Fruit fly (Drosophila melanogaster) whole organism, prepupa: ENCODE results near the gene Sdic3.
"Not testable (repeated sequence)": the region's sequence is repeated elsewhere in the genome, so short reads cannot be mapped to it uniquely, and the experiment has no call there.

Experiments used
- Blimp-1 ChIP-seq: fragments of 200-800 bp; sonication (Bioruptor generic); optimal IDR thresholded peaks from 3 replicates; lab custom pipeline; 2017; ENCODE audit warnings: missing biosample characterization, missing genetic modification characterization, mild to moderate bottlenecking, moderate library complexity, missing genetic modification reagents
- CG10631 ChIP-seq: fragments of 200-800 bp; sonication (Bioruptor generic); optimal IDR thresholded peaks from 2 replicates; lab custom pipeline; 2016; ENCODE audit warnings: missing biosample characterization, missing genetic modification characterization
- CG11762 ChIP-seq: fragments of 200-800 bp; sonication (Bioruptor generic); optimal IDR thresholded peaks from 3 replicates; lab custom pipeline; 2016; ENCODE audit warnings: missing biosample characterization, missing genetic modification characterization; ENCODE audit not compliant: insufficient read depth
- CG1621 ChIP-seq: fragments of 200-800 bp; sonication (Bioruptor generic); optimal IDR thresholded peaks from 3 replicates; lab custom pipeline; 2018; ENCODE audit warnings: missing biosample characterization, mild to moderate bottlenecking, missing genetic modification characterization
- CG32006 ChIP-seq: fragments of 200-800 bp; sonication (Bioruptor generic); optimal IDR thresholded peaks from 3 replicates; lab custom pipeline; 2017; ENCODE audit warnings: missing biosample characterization, mild to moderate bottlenecking, missing genetic modification characterization
- CG34406 ChIP-seq: fragments of 200-800 bp; sonication (Bioruptor generic); optimal IDR thresholded peaks from 3 replicates; lab custom pipeline; 2016; ENCODE audit warnings: missing biosample characterization, missing genetic modification characterization
- CG6163 ChIP-seq: fragments of 200-800 bp; sonication (Bioruptor generic); IDR thresholded peaks from 3 replicates; pipeline ENCODE4 v1.3.6; 2022; ENCODE audit warnings: missing biosample characterization, missing genetic modification characterization
- CG6276 ChIP-seq: fragments of 200-800 bp; sonication (Bioruptor generic); optimal IDR thresholded peaks from 2 replicates; lab custom pipeline; 2017; ENCODE audit warnings: missing biosample characterization, mild to moderate bottlenecking, missing genetic modification characterization
- CG6792 ChIP-seq: fragments of 200-800 bp; sonication (Bioruptor generic); optimal IDR thresholded peaks from 3 replicates; lab custom pipeline; 2016; ENCODE audit warnings: missing biosample characterization, missing genetic modification characterization
- CG6854 ChIP-seq: fragments of 200-800 bp; sonication (Bioruptor generic); optimal IDR thresholded peaks from 2 replicates; lab custom pipeline; 2017; ENCODE audit warnings: missing biosample characterization, mild to moderate bottlenecking, missing genetic modification characterization
- CG7368 ChIP-seq: fragments of 200-800 bp; sonication (Bioruptor generic); optimal IDR thresholded peaks from 3 replicates; lab custom pipeline; 2016; ENCODE audit warnings: missing biosample characterization, missing genetic modification characterization
- CG8119 ChIP-seq: fragments of 200-800 bp; sonication (Bioruptor generic); IDR thresholded peaks from 3 replicates; pipeline ENCODE4 v1.3.6; 2022; ENCODE audit warnings: missing biosample characterization, missing genetic modification characterization
- CG8319 ChIP-seq: fragments of 200-800 bp; sonication (Bioruptor generic); optimal IDR thresholded peaks from 3 replicates; lab custom pipeline; 2016; ENCODE audit warnings: missing biosample characterization, missing genetic modification characterization
- CG8632 ChIP-seq: fragments of 200-800 bp; sonication (Bioruptor generic); optimal IDR thresholded peaks from 3 replicates; lab custom pipeline; 2016; ENCODE audit warnings: missing biosample characterization, missing genetic modification characterization
- CG9139 ChIP-seq: fragments of 200-800 bp; sonication (Bioruptor generic); optimal IDR thresholded peaks from 3 replicates; lab custom pipeline; 2017; ENCODE audit warnings: missing biosample characterization, mild to moderate bottlenecking, missing genetic modification characterization
- Eip75B ChIP-seq: fragments of 200-800 bp; sonication (Bioruptor generic); optimal IDR thresholded peaks from 3 replicates; lab custom pipeline; 2016; ENCODE audit warnings: missing biosample characterization, missing genetic modification characterization
- Eip78C ChIP-seq: fragments of 200-800 bp; sonication (Bioruptor generic); peaks from one replicate; lab custom pipeline; 2016; ENCODE audit warnings: missing biosample characterization, missing genetic modification characterization
- Hr38 ChIP-seq: sonication (Bioruptor generic); optimal IDR thresholded peaks from 2 replicates; lab custom pipeline; 2016; ENCODE audit warnings: missing biosample characterization, missing genetic modification characterization
- Lpt ChIP-seq: fragments of 200-800 bp; sonication (Bioruptor generic); optimal IDR thresholded peaks from 3 replicates; lab custom pipeline; 2016; ENCODE audit warnings: missing biosample characterization, missing genetic modification characterization
- Smox ChIP-seq: fragments of 200-800 bp; sonication (Bioruptor generic); optimal IDR thresholded peaks from 3 replicates; lab custom pipeline; 2016; ENCODE audit warnings: missing biosample characterization, missing genetic modification characterization
- Sox102F ChIP-seq: fragments of 200-800 bp; sonication (Bioruptor generic); optimal IDR thresholded peaks from 2 replicates; lab custom pipeline; 2016; ENCODE audit warnings: missing biosample characterization, mild to moderate bottlenecking, missing genetic modification characterization
- Sox15 ChIP-seq: fragments of 200-800 bp; sonication (Bioruptor generic); optimal IDR thresholded peaks from 3 replicates; lab custom pipeline; 2016; ENCODE audit warnings: missing biosample characterization, missing genetic modification characterization
- acj6 ChIP-seq: fragments of 200-800 bp; sonication (Bioruptor generic); optimal IDR thresholded peaks from 3 replicates; lab custom pipeline; 2016; ENCODE audit warnings: missing biosample characterization, missing genetic modification characterization
- dac ChIP-seq: fragments of 200-800 bp; sonication (Bioruptor generic); optimal IDR thresholded peaks from 2 replicates; lab custom pipeline; 2017; ENCODE audit warnings: missing biosample characterization, mild to moderate bottlenecking, missing genetic modification characterization
- dsx ChIP-seq: fragments of 200-800 bp; optimal IDR thresholded peaks from 3 replicates; lab custom pipeline; 2019; ENCODE audit warnings: missing biosample characterization, mild to moderate bottlenecking, missing genetic modification characterization, moderate library complexity; ENCODE audit not compliant: poor library complexity, severe bottlenecking
- eg ChIP-seq: fragments of 200-800 bp; sonication (Bioruptor generic); IDR thresholded peaks from 3 replicates; pipeline ENCODE4 v1.3.6; 2022; ENCODE audit warnings: missing biosample characterization, missing genetic modification characterization
- esn ChIP-seq: fragments of 200-800 bp; sonication (Bioruptor generic); optimal IDR thresholded peaks from 2 replicates; lab custom pipeline; 2016; ENCODE audit warnings: missing biosample characterization, mild to moderate bottlenecking, missing genetic modification characterization, moderate library complexity
- fd59A ChIP-seq: fragments of 200-800 bp; sonication (Bioruptor generic); optimal IDR thresholded peaks from 2 replicates; lab custom pipeline; 2017; ENCODE audit warnings: missing biosample characterization, mild to moderate bottlenecking, missing genetic modification characterization, missing genetic modification reagents
- fd85E ChIP-seq: fragments of 200-800 bp; sonication (Bioruptor generic); optimal IDR thresholded peaks from 3 replicates; lab custom pipeline; 2016; ENCODE audit warnings: missing biosample characterization, missing genetic modification characterization
- fkh ChIP-seq: fragments of 200-800 bp; sonication (Bioruptor generic); optimal IDR thresholded peaks from 3 replicates; lab custom pipeline; 2017; ENCODE audit warnings: missing biosample characterization, mild to moderate bottlenecking, missing genetic modification characterization, moderate library complexity
- pdm3 ChIP-seq: fragments of 200-800 bp; sonication (Bioruptor generic); optimal IDR thresholded peaks from 3 replicates; lab custom pipeline; 2016; ENCODE audit warnings: missing biosample characterization, missing genetic modification characterization
- ss ChIP-seq, 2 experiments: fragments of 200-800 bp; sonication (Bioruptor generic); optimal IDR thresholded peaks; 2 replicates in 1 of 2; 3 replicates in 1 of 2; lab custom pipeline; 2017 to 2018; ENCODE audit warnings: mild to moderate bottlenecking in 2 of 2, missing biosample characterization in 2 of 2, missing genetic modification characterization in 2 of 2, moderate library complexity in 1 of 2
- svp ChIP-seq: fragments of 200-800 bp; sonication (Bioruptor generic); peaks from one replicate; lab custom pipeline; 2016; ENCODE audit warnings: missing biosample characterization, missing genetic modification characterization
- vri ChIP-seq: fragments of 200-800 bp; sonication (Bioruptor generic); optimal IDR thresholded peaks from 3 replicates; lab custom pipeline; 2016; ENCODE audit warnings: missing biosample characterization, mild to moderate bottlenecking, missing genetic modification characterization

The Sdic3 gene

dm6 chrX:20194127-20194526, at the start of gene Sdic3:
Gene Sdic3, minus strand, starts transcription at chrX:20194227.
- not testable (repeated sequence) for TF ChIP-seq CG8632 (GFP tag; lab: Kevin White, UChicago); svp (GFP tag; lab: Kevin White, UChicago); CG1621

- TF ChIP-seq Sox15 (GFP tag; lab: Kevin White, UChicago) (no peak), vri (GFP tag; lab: Kevin White, UChicago) (no peak), Hr38 (GFP tag; lab: Kevin White, UChicago) (no peak), CG1621 (no peak), ss (GFP tag; optimal IDR thresholded peaks at IDR 0.05; lab: Kevin White, UChicago) (peak in 1 of 2 experiments; percentile 22), dsx (GFP tag; lab: Kevin White, UChicago) (peak; percentile 54), Blimp-1 (GFP tag; lab: Kevin White, UChicago) (peak; percentile 87), CG11762 (no peak), CG8319 (GFP tag; lab: Kevin White, UChicago) (no peak), Lpt (GFP tag; lab: Kevin White, UChicago) (no peak), Eip75B (no peak), CG32006 (no peak), CG7368 (GFP tag; lab: Kevin White, UChicago) (no peak), CG6163 (GFP tag; lab: Robert Waterston, UW) (no peak), acj6 (GFP tag; lab: Kevin White, UChicago) (no peak), Sox102F (GFP tag; lab: Kevin White, UChicago) (no peak), CG6792 (GFP tag; lab: Kevin White, UChicago) (no peak)
Measured at dm6 chrX:20243274-20243839, 49.3 kb upstream of the Sdic3 start.

dm6 chrX:20240518-20241186, 46.6 kb upstream of the Sdic3 start:
- TF ChIP-seq Eip78C (GFP tag; lab: Kevin White, UChicago) (peak; percentile 43), Lpt (GFP tag; lab: Kevin White, UChicago) (no peak), fd85E (no peak), Blimp-1 (GFP tag; lab: Kevin White, UChicago) (peak; percentile 84)

DNA sequence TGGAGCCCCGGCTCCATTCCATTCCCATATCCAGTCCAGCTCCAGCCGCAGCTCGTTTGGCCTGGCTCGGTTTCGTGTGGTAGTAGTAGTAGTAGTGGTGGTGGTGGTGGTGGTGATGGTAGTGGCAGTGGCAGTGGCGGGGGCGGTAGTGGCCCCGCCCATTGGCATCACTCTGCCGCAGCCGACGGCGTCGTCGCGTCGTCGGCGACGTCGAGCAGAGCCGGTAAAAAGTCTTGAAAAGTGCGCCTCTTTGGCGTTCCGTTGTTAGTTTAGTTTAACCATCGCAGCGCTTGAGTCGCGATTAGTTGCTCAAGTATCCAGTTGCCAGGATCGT, 45.5 kb upstream of the Sdic3 start, which contains the start of gene obst-A:
TSS of gene obst-A (plus strand) at position 248 of the 334 bp plus-strand sequence.
- TF ChIP-seq CG6854 (GFP tag; lab: Kevin White, UChicago) = no peak
- TF ChIP-seq ss (GFP tag; optimal IDR thresholded peaks at IDR 0.05; lab: Kevin White, UChicago) = no peak
- 0 out of 3 replicates have a peak, but pooled peaks have one; percentile 22 for TF ChIP-seq CG6163 (GFP tag; lab: Robert Waterston, UW)
- no peak for TF ChIP-seq fkh (GFP tag; lab: Kevin White, UChicago)
- TF ChIP-seq fd59A (GFP tag; lab: Kevin White, UChicago) = no peak
- no peak for TF ChIP-seq pdm3
- no peak for TF ChIP-seq Eip75B
- TF ChIP-seq CG6276 (GFP tag; lab: Kevin White, UChicago) = no peak
- TF ChIP-seq CG10631 (GFP tag; lab: Kevin White, UChicago) = no peak
- TF ChIP-seq dac = no peak
- no peak for TF ChIP-seq CG9139 (GFP tag; lab: Kevin White, UChicago)
- TF ChIP-seq eg = 0 out of 3 replicates have a peak, but pooled peaks have one; percentile 32

dm6 chrX:20238736-20239607, 44.9 kb upstream of the Sdic3 start:
- TF ChIP-seq CG8119 (no peak), CG34406 (no peak), CG32006 (peak; percentile 29), esn (GFP tag; lab: Kevin White, UChicago) (peak; percentile 33), Smox (GFP tag; lab: Kevin White, UChicago) (peak; percentile 21), svp (GFP tag; lab: Kevin White, UChicago) (peak; percentile 49), Eip78C (GFP tag; lab: Kevin White, UChicago) (peak; percentile 76)
